Worm (Caenorhabditis elegans) whole organism, L4 larva: ENCODE measurements around the gene his-18.

Experiments used
- F49E8.2 ChIP-seq: sonication (generic microtip); optimal IDR thresholded peaks from 2 replicates; lab custom pipeline; 2016; ENCODE audit warnings: missing compliant biosample characterization, mild to moderate bottlenecking, missing genetic modification characterization, borderline replicate concordance
- R02D3.7 ChIP-seq: fragments of 150-350 bp; sonication (generic microtip); optimal IDR thresholded peaks from 3 replicates; lab custom pipeline; 2014; ENCODE audit warnings: missing biosample characterization, missing genetic modification characterization
- Y48G9A.11 ChIP-seq: fragments of 200-800 bp; sonication (Bioruptor generic); IDR thresholded peaks from 2 replicates; pipeline ENCODE4 v1.3.6; 2022; ENCODE audit warnings: missing genetic modification reagents, missing genetic modification characterization, missing compliant biosample characterization
- ama-1 ChIP-seq: fragments of 150-350 bp; optimal IDR thresholded peaks from 2 replicates; lab custom pipeline; 2014; ENCODE audit warnings: inconsistent platforms, mixed read lengths
- lim-7 ChIP-seq: fragments of 200-800 bp; sonication (Bioruptor generic); IDR thresholded peaks from 2 replicates; pipeline ENCODE4 v1.3.6; 2022; ENCODE audit warnings: missing genetic modification characterization, missing compliant biosample characterization
- lsy-2 ChIP-seq, 2 experiments: fragments of 150-350 bp in 1 of 2; sonication (generic microtip) in 1 of 2; optimal IDR thresholded peaks; 2 replicates each; lab custom pipeline; 2014 to 2017; ENCODE audit warnings: missing biosample characterization in 2 of 2, missing genetic modification characterization in 2 of 2
- mxl-3 ChIP-seq: fragments of 200-800 bp; sonication (Bioruptor generic); optimal IDR thresholded peaks from 2 replicates; lab custom pipeline; 2018; ENCODE audit warnings: mild to moderate bottlenecking, missing genetic modification characterization, missing compliant biosample characterization
- nhr-28 ChIP-seq: fragments of 150-350 bp; optimal IDR thresholded peaks from 2 replicates; lab custom pipeline; 2014; ENCODE audit warnings: missing biosample characterization, missing genetic modification characterization
- nhr-76 ChIP-seq: fragments of 150-350 bp; optimal IDR thresholded peaks from 2 replicates; lab custom pipeline; 2014; ENCODE audit warnings: missing biosample characterization, missing genetic modification characterization
- pqm-1 ChIP-seq: sonication (generic microtip); optimal IDR thresholded peaks from 2 replicates; lab custom pipeline; 2017; ENCODE audit warnings: missing biosample characterization, missing genetic modification characterization
- unc-39 ChIP-seq: sonication (generic microtip); optimal IDR thresholded peaks from 2 replicates; lab custom pipeline; 2017; ENCODE audit warnings: missing biosample characterization, missing genetic modification characterization
- unc-62 ChIP-seq, 3 experiments: fragments of 150-350 bp in 1 of 3; sonication (generic microtip); optimal IDR thresholded peaks in 2 of 3; peaks in 1 of 3; 1 replicate in 1 of 3; 2 replicates in 2 of 3; lab custom pipeline; 2014 to 2017; ENCODE audit warnings: missing biosample characterization in 3 of 3, missing genetic modification characterization in 3 of 3, missing genetic modification reagents in 3 of 3, missing genotype in 1 of 3
- ztf-11 ChIP-seq: fragments of 150-350 bp; optimal IDR thresholded peaks from 2 replicates; lab custom pipeline; 2014; ENCODE audit warnings: missing biosample characterization, missing genetic modification characterization

DNA sequence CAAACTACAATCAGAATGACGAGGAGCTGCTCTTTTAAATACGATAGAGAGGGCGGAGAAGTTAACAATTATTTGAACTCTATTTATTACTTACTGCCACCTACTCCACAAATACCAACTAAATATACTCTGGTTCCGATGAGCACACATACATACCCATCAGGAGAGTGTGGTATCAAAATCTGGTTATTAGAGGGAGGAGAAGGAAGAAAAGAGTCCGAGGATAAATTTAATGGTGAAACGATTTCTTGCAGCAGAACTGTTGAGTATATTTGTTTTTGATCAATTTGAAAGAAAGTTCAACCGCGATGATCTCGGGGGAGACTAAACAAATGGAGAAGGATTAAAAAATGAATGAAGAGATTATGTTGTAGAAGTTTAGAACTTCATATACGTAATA lies 30.9 kb downstream of the his-18 start, which contains the start of gene H14N18.4:
- TF ChIP-seq ama-1 (lab: Kevin White, UChicago) (no peak), R02D3.7 (tag; lab: Kevin White, UChicago) (no peak), lsy-2 (tag; optimal IDR thresholded peaks at IDR 0.05; lab: Kevin White, UChicago) (no peak), pqm-1 (tag; lab: Kevin White, UChicago) (no peak), unc-62 (GFP tag; optimal IDR thresholded peaks at IDR 0.05 in 1 of 2; lab: Kevin White, UChicago) (peak in 1 of 2 experiments; percentile 98), unc-62 (tag; optimal IDR thresholded peaks at IDR 0.05; lab: Kevin White, UChicago) (no peak), Y48G9A.11 (GFP tag; lab: Robert Waterston, UW) (no peak), F49E8.2 (tag; lab: Kevin White, UChicago) (no peak), nhr-28 (tag; lab: Kevin White, UChicago) (no peak), mxl-3 (GFP tag; lab: Kevin White, UChicago) (no peak), lim-7 (GFP tag; lab: Robert Waterston, UW) (no peak), unc-39 (no peak), ztf-11 (tag; lab: Kevin White, UChicago) (no peak), nhr-76 (tag; lab: Kevin White, UChicago) (no peak)
